Worm (Caenorhabditis elegans) whole organism, young adult: ENCODE data around the gene R07E5.11.

Experiments used
- C06A6.2 ChIP-seq: fragments of 200-800 bp; sonication (Bioruptor generic); conservative IDR thresholded peaks from 2 replicates; pipeline ENCODE4 v1.3.6; 2022; ENCODE audit warnings: missing genetic modification characterization, missing compliant biosample characterization
- D2030.7 ChIP-seq: fragments of 200-800 bp; sonication (Bioruptor generic); IDR thresholded peaks from 2 replicates; pipeline ENCODE4 v1.3.6; 2022; ENCODE audit warnings: missing genetic modification reagents, missing genetic modification characterization, missing compliant biosample characterization
- F10E7.11 ChIP-seq: sonication (generic microtip); optimal IDR thresholded peaks from 2 replicates; lab custom pipeline; 2017; ENCODE audit warnings: mild to moderate bottlenecking, missing genetic modification characterization, moderate library complexity, missing compliant biosample characterization
- F33H1.4 ChIP-seq: fragments of 200-800 bp; sonication (Bioruptor generic); IDR thresholded peaks from 2 replicates; pipeline ENCODE4 v1.3.6; 2022; ENCODE audit warnings: missing genetic modification reagents, missing genetic modification characterization, missing compliant biosample characterization
- F37B4.10 ChIP-seq: fragments of 200-800 bp; sonication (Bioruptor generic); IDR thresholded peaks from 2 replicates; pipeline ENCODE4 v1.3.6; 2022; ENCODE audit warnings: missing genetic modification characterization, missing compliant biosample characterization
- F39B2.1 ChIP-seq: fragments of 200-800 bp; sonication (Bioruptor generic); IDR thresholded peaks from 2 replicates; pipeline ENCODE4 v1.3.6; 2022; ENCODE audit warnings: missing genetic modification reagents, missing genetic modification characterization, missing compliant biosample characterization
- F49E8.2 ChIP-seq: sonication (generic microtip); optimal IDR thresholded peaks from 3 replicates; lab custom pipeline; 2017; ENCODE audit warnings: missing genetic modification characterization, mild to moderate bottlenecking, missing compliant biosample characterization, antibody characterized with exemption, moderate library complexity; ENCODE audit not compliant: insufficient read depth
- F57A8.1 ChIP-seq: fragments of 200-800 bp; sonication (Bioruptor generic); optimal IDR thresholded peaks from 2 replicates; lab custom pipeline; 2018; ENCODE audit warnings: mild to moderate bottlenecking, missing genetic modification characterization, moderate library complexity, missing compliant biosample characterization
- Y67H2A.10 ChIP-seq: fragments of 200-800 bp; sonication (Bioruptor generic); conservative IDR thresholded peaks from 2 replicates; pipeline ENCODE4 v1.3.6; 2022; ENCODE audit warnings: missing genetic modification reagents, missing genetic modification characterization, missing compliant biosample characterization
- Y95B8A.8 ChIP-seq: fragments of 200-800 bp; sonication (Bioruptor generic); IDR thresholded peaks from 2 replicates; pipeline ENCODE4 v1.3.6; 2022; ENCODE audit warnings: missing genetic modification reagents, missing genetic modification characterization, missing compliant biosample characterization
- aptf-2 ChIP-seq: fragments of 200-800 bp; sonication (Bioruptor generic); conservative IDR thresholded peaks from 2 replicates; pipeline ENCODE4 v1.3.6; 2022; ENCODE audit warnings: missing genetic modification reagents, missing genetic modification characterization, missing compliant biosample characterization
- aptf-3 ChIP-seq: fragments of 200-800 bp; sonication (Bioruptor generic); IDR thresholded peaks from 2 replicates; pipeline ENCODE4 v1.3.6; 2022; ENCODE audit warnings: missing genetic modification characterization, missing compliant biosample characterization
- athp-1 ChIP-seq: sonication (generic microtip); optimal IDR thresholded peaks from 2 replicates; lab custom pipeline; 2017; ENCODE audit warnings: mild to moderate bottlenecking, missing genetic modification characterization, missing compliant biosample characterization
- cebp-2 ChIP-seq: fragments of 200-800 bp; sonication (Bioruptor generic); IDR thresholded peaks from 2 replicates; pipeline ENCODE4 v1.3.6; 2022; ENCODE audit warnings: missing genetic modification characterization, missing compliant biosample characterization
- ceh-58 ChIP-seq: fragments of 200-800 bp; sonication (Bioruptor generic); IDR thresholded peaks from 2 replicates; pipeline ENCODE4 v1.3.6; 2022; ENCODE audit warnings: missing genetic modification characterization, missing compliant biosample characterization
- ceh-79 ChIP-seq: sonication (generic microtip); optimal IDR thresholded peaks from 2 replicates; lab custom pipeline; 2017; ENCODE audit warnings: mild to moderate bottlenecking, missing genetic modification characterization, missing compliant biosample characterization
- die-1 ChIP-seq: sonication (generic microtip); optimal IDR thresholded peaks from 2 replicates; lab custom pipeline; 2016; ENCODE audit warnings: missing genotype, mild to moderate bottlenecking, missing genetic modification characterization, missing compliant biosample characterization
- dpl-1 ChIP-seq: fragments of 150-350 bp; optimal IDR thresholded peaks from 2 replicates; lab custom pipeline; 2014; ENCODE audit warnings: missing biosample characterization, missing genetic modification reagents, missing genetic modification characterization
- him-1 ChIP-seq: sonication (generic microtip); optimal IDR thresholded peaks from 2 replicates; lab custom pipeline; 2016; ENCODE audit warnings: missing genotype, missing genetic modification reagents, missing genetic modification characterization, missing compliant biosample characterization
- hlh-12 ChIP-seq: sonication (generic microtip); optimal IDR thresholded peaks from 2 replicates; lab custom pipeline; 2016; ENCODE audit warnings: missing genetic modification characterization, missing compliant biosample characterization
- hmg-1.2 ChIP-seq: fragments of 200-800 bp; sonication (Bioruptor generic); IDR thresholded peaks from 2 replicates; pipeline ENCODE4 v1.3.6; 2022; ENCODE audit warnings: missing genetic modification reagents, missing genetic modification characterization, missing compliant biosample characterization
- hsf-1 ChIP-seq: fragments of 200-800 bp; sonication (Bioruptor generic); IDR thresholded peaks from 2 replicates; pipeline ENCODE4 v1.3.6; 2022; ENCODE audit warnings: missing genetic modification reagents, missing genetic modification characterization, missing compliant biosample characterization
- lag-1 ChIP-seq: fragments of 200-800 bp; sonication (Bioruptor generic); IDR thresholded peaks from 2 replicates; pipeline ENCODE4 v1.3.6; 2022; ENCODE audit warnings: missing genetic modification reagents, missing genetic modification characterization, missing compliant biosample characterization
- lin-40 ChIP-seq: sonication (generic microtip); optimal IDR thresholded peaks from 2 replicates; lab custom pipeline; 2016; ENCODE audit warnings: missing genetic modification characterization, mild to moderate bottlenecking, missing compliant biosample characterization, missing genotype, missing genetic modification reagents
- lin-54 ChIP-seq: fragments of 200-800 bp; sonication (Bioruptor generic); optimal IDR thresholded peaks from 2 replicates; lab custom pipeline; 2018; ENCODE audit warnings: mild to moderate bottlenecking, missing genetic modification characterization, missing compliant biosample characterization
- lsl-1 ChIP-seq: fragments of 200-800 bp; sonication (Bioruptor generic); optimal IDR thresholded peaks from 2 replicates; lab custom pipeline; 2018; ENCODE audit warnings: mild to moderate bottlenecking, missing genetic modification characterization, moderate library complexity, missing compliant biosample characterization
- madf-6 ChIP-seq: fragments of 200-800 bp; sonication (Bioruptor generic); IDR thresholded peaks from 2 replicates; pipeline ENCODE4 v1.3.6; 2022; ENCODE audit warnings: missing genetic modification reagents, missing genetic modification characterization, missing compliant biosample characterization
- madf-8 ChIP-seq: fragments of 200-800 bp; sonication (Bioruptor generic); conservative IDR thresholded peaks from 2 replicates; pipeline ENCODE4 v1.3.6; 2022; ENCODE audit warnings: missing genetic modification reagents, missing genetic modification characterization, missing compliant biosample characterization
- nfya-2 ChIP-seq: fragments of 200-800 bp; sonication (Bioruptor generic); IDR thresholded peaks from 2 replicates; pipeline ENCODE4 v1.3.6; 2022; ENCODE audit warnings: missing genetic modification reagents, missing genetic modification characterization, missing compliant biosample characterization
- rcor-1 ChIP-seq: fragments of 200-800 bp; sonication (Bioruptor generic); IDR thresholded peaks from 2 replicates; pipeline ENCODE4 v1.3.6; 2022; ENCODE audit warnings: missing genetic modification reagents, missing genetic modification characterization, missing compliant biosample characterization
- sea-2 ChIP-seq: fragments of 200-800 bp; sonication (Bioruptor generic); IDR thresholded peaks from 2 replicates; pipeline ENCODE4 v1.3.6; 2022; ENCODE audit warnings: missing genetic modification characterization, missing compliant biosample characterization
- snpc-1.1 ChIP-seq: sonication (generic microtip); optimal IDR thresholded peaks from 2 replicates; lab custom pipeline; 2017; ENCODE audit warnings: missing genetic modification characterization, mild to moderate bottlenecking, missing compliant biosample characterization, antibody characterized with exemption, moderate library complexity, missing genotype, missing genetic modification reagents; ENCODE audit not compliant: insufficient read depth
- snpc-1.3 ChIP-seq: sonication (generic microtip); optimal IDR thresholded peaks from 2 replicates; lab custom pipeline; 2017; ENCODE audit warnings: missing genetic modification characterization, mild to moderate bottlenecking, missing compliant biosample characterization, antibody characterized with exemption, moderate library complexity, missing genotype, missing genetic modification reagents; ENCODE audit not compliant: insufficient read depth
- snpc-3.4 ChIP-seq: sonication (generic microtip); optimal IDR thresholded peaks from 2 replicates; lab custom pipeline; 2017; ENCODE audit warnings: missing genetic modification characterization, mild to moderate bottlenecking, missing compliant biosample characterization, antibody characterized with exemption, moderate library complexity, missing genotype, missing genetic modification reagents
- sptf-2 ChIP-seq: fragments of 200-800 bp; sonication (Bioruptor generic); optimal IDR thresholded peaks from 2 replicates; lab custom pipeline; 2018; ENCODE audit warnings: mild to moderate bottlenecking, missing genetic modification characterization, missing compliant biosample characterization
- tbp1 ChIP-seq: fragments of 200-800 bp; sonication (Bioruptor generic); optimal IDR thresholded peaks from 2 replicates; lab custom pipeline; 2018; ENCODE audit warnings: mild to moderate bottlenecking, missing genetic modification characterization, missing compliant biosample characterization
- tlf-1 ChIP-seq: fragments of 200-800 bp; sonication (Bioruptor generic); optimal IDR thresholded peaks from 2 replicates; lab custom pipeline; 2018; ENCODE audit warnings: mild to moderate bottlenecking, missing genetic modification characterization, missing compliant biosample characterization
- unc-130 ChIP-seq: sonication (generic microtip); optimal IDR thresholded peaks from 2 replicates; lab custom pipeline; 2016; ENCODE audit warnings: missing genetic modification reagents, missing genetic modification characterization, missing compliant biosample characterization
- xnd-1 ChIP-seq: sonication (generic microtip); optimal IDR thresholded peaks from 2 replicates; lab custom pipeline; 2016; ENCODE audit warnings: missing genotype, missing genetic modification reagents, missing genetic modification characterization, missing compliant biosample characterization
- ztf-18 ChIP-seq: sonication (generic microtip); optimal IDR thresholded peaks from 2 replicates; lab custom pipeline; 2016; ENCODE audit warnings: missing genotype, mild to moderate bottlenecking, missing genetic modification characterization, missing compliant biosample characterization
- ztf-26 ChIP-seq: sonication (generic microtip); optimal IDR thresholded peaks from 2 replicates; lab custom pipeline; 2017; ENCODE audit warnings: missing genetic modification characterization, missing compliant biosample characterization
- ztf-28 ChIP-seq: fragments of 200-800 bp; sonication (Bioruptor generic); IDR thresholded peaks from 2 replicates; pipeline ENCODE4 v1.3.6; 2022; ENCODE audit warnings: missing genetic modification reagents, missing genetic modification characterization, missing compliant biosample characterization

R07E5.11 gene

ce11 chrIII:4441781-4442180 lies 26.7 kb upstream of the R07E5.11 start, which contains the start of gene nex-3:
Gene nex-3 (plus strand): TSS chrIII:4442081.
- TF ChIP-seq ztf-26: no peak

- TF ChIP-seq cebp-2 (GFP tag; lab: Robert Waterston, UW) (no peak), lag-1 (GFP tag; lab: Robert Waterston, UW) (no peak), D2030.7 (no peak), ceh-79 (tag; lab: Kevin White, UChicago) (no peak), lsl-1 (peak; percentile 76), F33H1.4 (GFP tag; lab: Robert Waterston, UW) (peak; percentile 79), ceh-58 (no peak), xnd-1 (peak; percentile 62), madf-8 (GFP tag; lab: Robert Waterston, UW) (peak; percentile 90), madf-6 (GFP tag; lab: Robert Waterston, UW) (peak; percentile 91), F39B2.1 (GFP tag; lab: Robert Waterston, UW) (no peak)
Observed at ce11 chrIII:4439493-4439983, 24.5 kb upstream of the R07E5.11 start, which contains the start of gene C28A5.2. Gene C28A5.2 (minus strand): TSS chrIII:4439543.

ce11 chrIII:4435262-4435661 lies 20.2 kb upstream of the R07E5.11 start:
- 0 out of 2 replicates have a peak, but pooled peaks have one; percentile 59 for TF ChIP-seq ceh-58
- 0 out of 2 replicates have a peak, but pooled peaks have one; percentile 18 for TF ChIP-seq nfya-2
- no peak for TF ChIP-seq hsf-1 (GFP tag; lab: Robert Waterston, UW)
- TF ChIP-seq lin-40 (tag; lab: Kevin White, UChicago): no peak
- no peak for TF ChIP-seq sea-2
- TF ChIP-seq aptf-3: peak; percentile 81; the same call in 1 of the 2 replicates
- TF ChIP-seq ztf-26: no peak
- no peak for TF ChIP-seq athp-1 (tag; lab: Kevin White, UChicago)
- TF ChIP-seq F57A8.1 (GFP tag; lab: Kevin White, UChicago): no peak
- 0 out of 2 replicates have a peak, but pooled peaks have one; percentile 75 for TF ChIP-seq F37B4.10 (GFP tag; lab: Robert Waterston, UW)
- no peak for TF ChIP-seq Y67H2A.10 (GFP tag; lab: Robert Waterston, UW)

ce11 chrIII:4434294-4434781 lies 19.3 kb upstream of the R07E5.11 start, which contains the start of gene C28A5.1:
Gene C28A5.1 (minus strand): TSS chrIII:4434344.
- TF ChIP-seq F10E7.11 (tag; lab: Kevin White, UChicago): no peak
- TF ChIP-seq aptf-2 (GFP tag; lab: Robert Waterston, UW): no peak
- peak; percentile 30 for TF ChIP-seq tlf-1 (GFP tag; lab: Kevin White, UChicago)
- peak; percentile 97 for TF ChIP-seq lsl-1
- peak; percentile 26; the same call in 1 of the 2 replicates for TF ChIP-seq hmg-1.2 (GFP tag; lab: Robert Waterston, UW)
- no peak for TF ChIP-seq ztf-18
- TF ChIP-seq unc-130 (GFP tag; lab: Kevin White, UChicago): peak; percentile 79
- TF ChIP-seq rcor-1 (GFP tag; lab: Robert Waterston, UW): peak; percentile 7; the same call in 1 of the 2 replicates
- peak; percentile 44 for TF ChIP-seq dpl-1 (GFP tag; lab: Kevin White, UChicago)
- no peak for TF ChIP-seq C06A6.2 (GFP tag; lab: Robert Waterston, UW)
- no peak for TF ChIP-seq ztf-28 (GFP tag; lab: Robert Waterston, UW)
- peak; percentile 91 for TF ChIP-seq xnd-1
- TF ChIP-seq F33H1.4 (GFP tag; lab: Robert Waterston, UW): peak; percentile 95
- TF ChIP-seq Y95B8A.8 (GFP tag; lab: Robert Waterston, UW): 0 out of 2 replicates have a peak, but pooled peaks have one; percentile 63
- TF ChIP-seq hlh-12 (tag; lab: Kevin White, UChicago): no peak
- peak; percentile 81 for TF ChIP-seq snpc-1.3 (tag; lab: Kevin White, UChicago)
- TF ChIP-seq snpc-1.1 (tag; lab: Kevin White, UChicago): peak; percentile 48
- TF ChIP-seq madf-8 (GFP tag; lab: Robert Waterston, UW): peak; percentile 96
- TF ChIP-seq madf-6 (GFP tag; lab: Robert Waterston, UW): peak; percentile 97
- peak; percentile 41 for TF ChIP-seq lin-54
- peak; percentile 86 for TF ChIP-seq him-1 (tag; lab: Kevin White, UChicago)
- peak; percentile 68 for TF ChIP-seq F49E8.2 (tag; lab: Kevin White, UChicago)
- TF ChIP-seq tbp1: peak; percentile 39
- no peak for TF ChIP-seq die-1 (tag; lab: Kevin White, UChicago)
- peak; percentile 90 for TF ChIP-seq snpc-3.4 (tag; lab: Kevin White, UChicago)
- TF ChIP-seq sptf-2 (GFP tag; lab: Kevin White, UChicago): no peak
